Worm (Caenorhabditis elegans) whole organism, midembryonic: ENCODE results near the gene cec-4.

Experiments used
- cog-1 ChIP-seq: sonication (generic microtip); optimal IDR thresholded peaks from 2 replicates; lab custom pipeline; 2016; ENCODE audit warnings: missing genetic modification characterization, missing compliant biosample characterization
- flt-1 ChIP-seq: fragments of 200-800 bp; sonication (Bioruptor generic); IDR thresholded peaks from 2 replicates; pipeline ENCODE4 v1.3.6; 2022; ENCODE audit warnings: missing genetic modification characterization, missing compliant biosample characterization
- ref-1 ChIP-seq: fragments of 200-800 bp; sonication (Bioruptor generic); conservative IDR thresholded peaks from 2 replicates; pipeline ENCODE4 v1.3.6; 2022; ENCODE audit warnings: missing genetic modification reagents, missing genetic modification characterization, missing compliant biosample characterization

ce11 chrIV:7551254-7551653, 24.3 kb upstream of the cec-4 start:
- TF ChIP-seq flt-1 (GFP tag; lab: Robert Waterston, UW) (no peak), ref-1 (GFP tag; lab: Robert Waterston, UW) (no peak), cog-1 (tag; lab: Kevin White, UChicago) (no peak)
